Fruit fly (Drosophila melanogaster) whole organism, embryonic: ENCODE measurements around the gene CG11672.

ENCODE experiments used
- Bdp1 ChIP-seq: fragments of 200-800 bp; sonication (Bioruptor generic); optimal IDR thresholded peaks from 3 replicates; lab custom pipeline; 2016; ENCODE audit warnings: missing biosample characterization, missing genetic modification characterization
- CG11560 ChIP-seq: fragments of 200-800 bp; sonication (Bioruptor generic); IDR thresholded peaks from 3 replicates; pipeline ENCODE4 v1.3.6; 2022; ENCODE audit warnings: missing biosample characterization, missing genetic modification characterization
- CG11696 ChIP-seq: fragments of 200-800 bp; sonication (Bioruptor generic); IDR thresholded peaks from 2 replicates; pipeline ENCODE4 v1.3.6; 2022; ENCODE audit warnings: missing biosample characterization, missing genetic modification characterization
- CG13287 ChIP-seq: fragments of 200-800 bp; sonication (Bioruptor generic); IDR thresholded peaks from 2 replicates; pipeline ENCODE4 v1.3.6; 2022; ENCODE audit warnings: missing biosample characterization, missing genetic modification characterization; ENCODE audit not compliant: partially characterized antibody
- CG13296 ChIP-seq: fragments of 200-800 bp; sonication (Bioruptor generic); optimal IDR thresholded peaks from 3 replicates; lab custom pipeline; 2018; ENCODE audit warnings: missing biosample characterization, mild to moderate bottlenecking, missing genetic modification characterization
- CG14441 ChIP-seq: fragments of 200-800 bp; sonication (Bioruptor generic); IDR thresholded peaks from 2 replicates; pipeline ENCODE4 v1.3.6; 2022; ENCODE audit warnings: missing biosample characterization, missing genetic modification characterization
- CG15269 ChIP-seq: fragments of 200-800 bp; sonication (Bioruptor generic); optimal IDR thresholded peaks from 2 replicates; lab custom pipeline; 2018; ENCODE audit warnings: missing biosample characterization, mild to moderate bottlenecking, missing genetic modification characterization, moderate library complexity
- CG1529 ChIP-seq: fragments of 200-800 bp; sonication (Bioruptor generic); optimal IDR thresholded peaks from 3 replicates; lab custom pipeline; 2018; ENCODE audit warnings: missing biosample characterization, missing genetic modification characterization
- CG1602 ChIP-seq: fragments of 200-800 bp; sonication (Bioruptor generic); optimal IDR thresholded peaks from 3 replicates; lab custom pipeline; 2016; ENCODE audit warnings: missing biosample characterization, missing genetic modification characterization
- CG16863 ChIP-seq: fragments of 200-800 bp; sonication (Bioruptor generic); optimal IDR thresholded peaks from 3 replicates; lab custom pipeline; 2016; ENCODE audit warnings: missing biosample characterization, missing genetic modification characterization
- CG17802 ChIP-seq: fragments of 200-800 bp; sonication (Bioruptor generic); optimal IDR thresholded peaks from 2 replicates; lab custom pipeline; 2018; ENCODE audit warnings: missing biosample characterization, mild to moderate bottlenecking, missing genetic modification characterization, moderate library complexity
- CG2116 ChIP-seq: fragments of 200-800 bp; sonication (Bioruptor generic); optimal IDR thresholded peaks from 3 replicates; lab custom pipeline; 2018; ENCODE audit warnings: missing biosample characterization, mild to moderate bottlenecking, missing genetic modification characterization
- CG33557 ChIP-seq: fragments of 200-800 bp; sonication (Bioruptor generic); optimal IDR thresholded peaks from 2 replicates; lab custom pipeline; 2019; ENCODE audit warnings: missing biosample characterization, mild to moderate bottlenecking, missing genetic modification characterization, moderate library complexity
- CG7271 ChIP-seq: fragments of 200-800 bp; sonication (Bioruptor generic); optimal IDR thresholded peaks from 2 replicates; lab custom pipeline; 2018; ENCODE audit warnings: missing biosample characterization, mild to moderate bottlenecking, missing genetic modification characterization, moderate library complexity
- CG7745 ChIP-seq: fragments of 200-800 bp; sonication (Bioruptor generic); optimal IDR thresholded peaks from 2 replicates; lab custom pipeline; 2018; ENCODE audit warnings: missing biosample characterization, mild to moderate bottlenecking, missing genetic modification characterization, moderate library complexity
- CG8359 ChIP-seq: fragments of 200-800 bp; sonication (Bioruptor generic); optimal IDR thresholded peaks from 2 replicates; lab custom pipeline; 2017; ENCODE audit warnings: missing biosample characterization, mild to moderate bottlenecking, missing genetic modification characterization, borderline replicate concordance
- CG9817 ChIP-seq: fragments of 200-800 bp; sonication (Bioruptor generic); optimal IDR thresholded peaks from 2 replicates; lab custom pipeline; 2018; ENCODE audit warnings: missing biosample characterization, mild to moderate bottlenecking, missing genetic modification characterization, moderate library complexity
- CG9876 ChIP-seq: fragments of 200-800 bp; sonication (Bioruptor generic); optimal IDR thresholded peaks from 2 replicates; lab custom pipeline; 2016; ENCODE audit warnings: missing biosample characterization, missing genetic modification characterization
- Dll ChIP-seq: fragments of 200-800 bp; sonication (Bioruptor generic); IDR thresholded peaks from 4 replicates; pipeline ENCODE4 v1.3.6; 2022; ENCODE audit warnings: missing biosample characterization, missing genetic modification characterization; ENCODE audit not compliant: partially characterized antibody
- Dp ChIP-seq: fragments of 200-800 bp; sonication (Bioruptor generic); optimal IDR thresholded peaks from 2 replicates; lab custom pipeline; 2018; ENCODE audit warnings: missing biosample characterization, mild to moderate bottlenecking, missing genetic modification characterization, moderate library complexity
- Dref ChIP-seq: fragments of 200-800 bp; sonication (Bioruptor generic); IDR thresholded peaks from 2 replicates; pipeline ENCODE4 v1.3.6; 2022; ENCODE audit warnings: missing biosample characterization, missing genetic modification characterization
- Fer2 ChIP-seq: fragments of 200-800 bp; sonication (Bioruptor generic); optimal IDR thresholded peaks from 2 replicates; lab custom pipeline; 2018; ENCODE audit warnings: missing biosample characterization, mild to moderate bottlenecking, missing genetic modification characterization, moderate library complexity
- HLH4C ChIP-seq: fragments of 200-800 bp; sonication (Bioruptor generic); IDR thresholded peaks from 3 replicates; pipeline ENCODE4 v1.3.6; 2022; ENCODE audit warnings: missing biosample characterization, missing genetic modification characterization; ENCODE audit not compliant: partially characterized antibody
- Hand ChIP-seq: fragments of 200-800 bp; sonication (Bioruptor generic); optimal IDR thresholded peaks from 2 replicates; lab custom pipeline; 2017; ENCODE audit warnings: mild to moderate bottlenecking, missing biosample characterization, missing genetic modification reagents, missing genetic modification characterization
- Lim3 ChIP-seq: fragments of 200-800 bp; sonication (Bioruptor generic); IDR thresholded peaks from 2 replicates; pipeline ENCODE4 v1.3.6; 2022; ENCODE audit warnings: missing biosample characterization, missing genetic modification characterization
- MTF-1 ChIP-seq: fragments of 200-800 bp; sonication (Bioruptor generic); optimal IDR thresholded peaks from 2 replicates; lab custom pipeline; 2018; ENCODE audit warnings: missing biosample characterization, mild to moderate bottlenecking, missing genetic modification characterization, borderline replicate concordance
- NFAT ChIP-seq: fragments of 200-800 bp; sonication (Bioruptor generic); IDR thresholded peaks from 2 replicates; pipeline ENCODE4 v1.3.6; 2022; ENCODE audit warnings: missing biosample characterization, missing genetic modification characterization
- ato ChIP-seq: fragments of 200-800 bp; sonication (Bioruptor generic); IDR thresholded peaks from 2 replicates; pipeline ENCODE4 v1.3.6; 2022; ENCODE audit warnings: missing biosample characterization, missing genetic modification characterization; ENCODE audit not compliant: partially characterized antibody
- btn ChIP-seq: fragments of 200-800 bp; sonication (Bioruptor generic); optimal IDR thresholded peaks from 2 replicates; lab custom pipeline; 2016; ENCODE audit warnings: missing biosample characterization, missing genetic modification characterization
- chinmo ChIP-seq: fragments of 200-800 bp; sonication (Bioruptor generic); IDR thresholded peaks from 4 replicates; pipeline ENCODE4 v1.3.6; 2022; ENCODE audit warnings: missing biosample characterization, missing genetic modification characterization; ENCODE audit not compliant: partially characterized antibody
- chm ChIP-seq: fragments of 200-800 bp; sonication (Bioruptor generic); IDR thresholded peaks from 2 replicates; pipeline ENCODE4 v1.3.6; 2022; ENCODE audit warnings: missing biosample characterization, missing genetic modification characterization
- corto ChIP-seq: fragments of 200-800 bp; sonication (Bioruptor generic); optimal IDR thresholded peaks from 2 replicates; lab custom pipeline; 2016; ENCODE audit warnings: missing biosample characterization, mild to moderate bottlenecking, missing genetic modification characterization, moderate library complexity
- crc ChIP-seq: fragments of 200-800 bp; sonication (Bioruptor generic); optimal IDR thresholded peaks from 2 replicates; lab custom pipeline; 2016; ENCODE audit warnings: missing biosample characterization, missing genetic modification characterization
- danr ChIP-seq: fragments of 200-800 bp; sonication (Bioruptor generic); IDR thresholded peaks from 2 replicates; pipeline ENCODE4 v1.3.6; 2022; ENCODE audit warnings: missing biosample characterization, missing genetic modification characterization
- dm ChIP-seq: fragments of 200-800 bp; sonication (Bioruptor generic); optimal IDR thresholded peaks from 3 replicates; lab custom pipeline; 2016; ENCODE audit warnings: missing biosample characterization, missing genetic modification characterization
- dysf ChIP-seq: fragments of 200-800 bp; sonication (Bioruptor generic); IDR thresholded peaks from 3 replicates; pipeline ENCODE4 v1.3.6; 2022; ENCODE audit warnings: missing biosample characterization, missing genetic modification characterization
- ewg ChIP-seq: fragments of 200-800 bp; sonication (Bioruptor generic); optimal IDR thresholded peaks from 3 replicates; lab custom pipeline; 2017; ENCODE audit warnings: mild to moderate bottlenecking, missing biosample characterization, missing genetic modification reagents, missing genetic modification characterization
- fru ChIP-seq: fragments of >200 bp; optimal IDR thresholded peaks from 2 replicates; lab custom pipeline; 2017
- inv ChIP-seq: fragments of 200-800 bp; sonication (Bioruptor generic); IDR thresholded peaks from 2 replicates; pipeline ENCODE4 v1.3.6; 2022; ENCODE audit warnings: missing biosample characterization, missing genetic modification characterization; ENCODE audit not compliant: partially characterized antibody
- jumu ChIP-seq: fragments of 200-800 bp; sonication (Bioruptor generic); optimal IDR thresholded peaks from 3 replicates; lab custom pipeline; 2016; ENCODE audit warnings: missing biosample characterization, missing genetic modification characterization
- lab ChIP-seq: fragments of 200-800 bp; sonication (Bioruptor generic); optimal IDR thresholded peaks from 3 replicates; lab custom pipeline; 2017; ENCODE audit warnings: missing biosample characterization, missing genetic modification characterization, mild to moderate bottlenecking, moderate library complexity, missing genetic modification reagents
- lilli ChIP-seq: fragments of 200-800 bp; sonication (Bioruptor generic); optimal IDR thresholded peaks from 3 replicates; lab custom pipeline; 2016; ENCODE audit warnings: missing biosample characterization, missing genetic modification characterization
- lov ChIP-seq, 2 experiments: fragments of 200-800 bp in 1 of 2; fragments of >200 bp in 1 of 2; sonication (Bioruptor generic) in 1 of 2; IDR thresholded peaks in 1 of 2; optimal IDR thresholded peaks in 1 of 2; 2 replicates in 1 of 2; 3 replicates in 1 of 2; pipeline versions ENCODE4 v1.3.6 to Lab custom; 2017 to 2022; ENCODE audit warnings: missing biosample characterization in 1 of 2, missing genetic modification characterization in 1 of 2
- pb ChIP-seq: fragments of 200-800 bp; sonication (Bioruptor generic); optimal IDR thresholded peaks from 3 replicates; lab custom pipeline; 2016; ENCODE audit warnings: missing biosample characterization, missing genetic modification characterization
- pfk ChIP-seq: fragments of 200-800 bp; sonication (Bioruptor generic); optimal IDR thresholded peaks from 2 replicates; lab custom pipeline; 2018; ENCODE audit warnings: missing biosample characterization, mild to moderate bottlenecking, missing genetic modification characterization, moderate library complexity
- sens-2 ChIP-seq: fragments of 200-800 bp; sonication (Bioruptor generic); IDR thresholded peaks from 2 replicates; pipeline ENCODE4 v1.3.6; 2022; ENCODE audit warnings: missing biosample characterization, missing genetic modification characterization
- slou ChIP-seq: fragments of 200-800 bp; sonication (Bioruptor generic); optimal IDR thresholded peaks from 3 replicates; lab custom pipeline; 2016; ENCODE audit warnings: missing biosample characterization, missing genetic modification characterization
- slp2 ChIP-seq: fragments of 200-800 bp; sonication (Bioruptor generic); optimal IDR thresholded peaks from 2 replicates; lab custom pipeline; 2016; ENCODE audit warnings: missing biosample characterization, missing genetic modification characterization
- so ChIP-seq: fragments of 200-800 bp; sonication (Bioruptor generic); IDR thresholded peaks from 3 replicates; pipeline ENCODE4 v1.3.6; 2022; ENCODE audit warnings: missing biosample characterization, missing genetic modification characterization
- toy ChIP-seq: fragments of 200-800 bp; sonication (Bioruptor generic); IDR thresholded peaks from 2 replicates; pipeline ENCODE4 v1.3.6; 2022; ENCODE audit warnings: missing biosample characterization, missing genetic modification characterization
- zfh1 ChIP-seq: fragments of 200-800 bp; sonication (Bioruptor generic); IDR thresholded peaks from 3 replicates; pipeline ENCODE4 v1.3.6; 2022; ENCODE audit warnings: missing biosample characterization, missing genetic modification characterization

The CG11672 gene

DNA sequence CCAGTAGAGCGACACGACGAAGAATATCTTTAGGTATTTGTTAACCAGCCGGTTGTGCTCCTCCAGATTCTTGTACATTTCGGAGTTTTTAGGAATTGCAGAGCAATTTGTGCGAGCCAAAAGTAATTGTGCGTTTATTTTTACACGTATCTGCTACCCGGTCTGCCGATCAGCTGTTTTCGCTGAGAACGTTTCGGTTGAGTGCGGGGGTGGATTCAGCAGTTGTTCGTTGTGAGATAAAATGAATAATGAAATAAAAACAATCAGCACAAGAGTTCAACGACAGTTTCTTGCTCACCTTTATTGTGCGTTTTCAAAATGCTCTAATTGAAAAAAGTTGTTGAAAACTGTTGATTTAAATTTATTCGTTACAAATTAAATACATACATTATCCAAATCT, 13.5 kb upstream of the CG11672 start, which contains the start of gene nac (continued):
- no peak for TF ChIP-seq CG17802 (tag; lab: Kevin White, UChicago)
- no peak for TF ChIP-seq zfh1 (GFP tag; lab: Robert Waterston, UW)
- TF ChIP-seq lilli, result peak; percentile 41
- no peak for TF ChIP-seq pb (GFP tag; lab: Kevin White, UChicago)
- TF ChIP-seq CG33557, result no peak
- TF ChIP-seq CG9817 (tag; lab: Kevin White, UChicago), result no peak
- 0 out of 4 replicates have a peak, but pooled peaks have one; percentile 42 for TF ChIP-seq Dll
- TF ChIP-seq sens-2 (GFP tag; lab: Robert Waterston, UW), result no peak
- no peak for TF ChIP-seq Fer2 (tag; lab: Kevin White, UChicago)
- no peak for TF ChIP-seq Lim3
- no peak for TF ChIP-seq chinmo (GFP tag; lab: Robert Waterston, UW)
- no peak for TF ChIP-seq CG8359
- no peak for TF ChIP-seq CG16863 (GFP tag; lab: Kevin White, UChicago)
- no peak for TF ChIP-seq chm (GFP tag; lab: Robert Waterston, UW)
- no peak for TF ChIP-seq Dp (GFP tag; lab: Kevin White, UChicago)
- no peak for TF ChIP-seq CG15269 (tag; lab: Kevin White, UChicago)
- no peak for TF ChIP-seq lab
- TF ChIP-seq CG1529, result no peak
- TF ChIP-seq fru (lab: Kevin White, UChicago), result no peak
- TF ChIP-seq ewg (GFP tag; lab: Kevin White, UChicago), result no peak
- no peak for TF ChIP-seq CG11696 (GFP tag; lab: Robert Waterston, UW)
- TF ChIP-seq CG7271 (tag; lab: Kevin White, UChicago), result no peak
- TF ChIP-seq MTF-1 (GFP tag; lab: Kevin White, UChicago), result no peak
- TF ChIP-seq CG2116, result no peak
- TF ChIP-seq CG9876 (GFP tag; lab: Kevin White, UChicago), result no peak
- TF ChIP-seq crc, result no peak
- TF ChIP-seq HLH4C (GFP tag; lab: Robert Waterston, UW), result no peak
- peak; percentile 37 for TF ChIP-seq NFAT (GFP tag; lab: Robert Waterston, UW)
- TF ChIP-seq CG13296 (GFP tag; lab: Kevin White, UChicago), result no peak
- TF ChIP-seq slp2 (GFP tag; lab: Kevin White, UChicago), result no peak
- TF ChIP-seq danr, result no peak
- TF ChIP-seq lov (optimal IDR thresholded peaks at IDR 0.05; lab: Kevin White, UChicago), result no peak
- TF ChIP-seq lov (GFP tag; IDR thresholded peaks at IDR 0.05; lab: Robert Waterston, UW), result no peak
- no peak for TF ChIP-seq toy (GFP tag; lab: Robert Waterston, UW)
- no peak for TF ChIP-seq btn (GFP tag; lab: Kevin White, UChicago)
- TF ChIP-seq corto (GFP tag; lab: Kevin White, UChicago), result no peak
- TF ChIP-seq dysf, result no peak
- TF ChIP-seq CG13287, result peak; percentile 35
- no peak for TF ChIP-seq CG1602 (GFP tag; lab: Kevin White, UChicago)
- no peak for TF ChIP-seq CG14441 (GFP tag; lab: Robert Waterston, UW)
- no peak for TF ChIP-seq Dref (GFP tag; lab: Robert Waterston, UW)
- TF ChIP-seq ato (GFP tag; lab: Robert Waterston, UW), result no peak
- TF ChIP-seq CG7745, result no peak
- TF ChIP-seq CG11560 (tag; lab: Robert Waterston, UW), result no peak
- TF ChIP-seq inv (GFP tag; lab: Robert Waterston, UW), result no peak
- no peak for TF ChIP-seq slou (GFP tag; lab: Kevin White, UChicago)
- TF ChIP-seq jumu (GFP tag; lab: Kevin White, UChicago), result no peak
- 0 out of 3 replicates have a peak, but pooled peaks have one; percentile 12 for TF ChIP-seq so (GFP tag; lab: Robert Waterston, UW)
- TF ChIP-seq Hand, result no peak
- no peak for TF ChIP-seq Bdp1 (GFP tag; lab: Kevin White, UChicago)
- no peak for TF ChIP-seq dm
- TF ChIP-seq pfk (GFP tag; lab: Kevin White, UChicago), result no peak
